Fruit fly (Drosophila melanogaster): ENCODE data around the gene bru2.

Gene bru2

dm6 chr2L:12434535-12434938 is 90.5 kb downstream of the bru2 start, which contains the start of gene SC35:
Gene SC35 (minus strand): TSS chr2L:12434665.
- TF ChIP-seq NfI (GFP tag; optimal IDR thresholded peaks at IDR 0.05) (no peak), hth (optimal IDR thresholded peaks at IDR 0.05) (no peak), CG12219 (GFP tag; optimal IDR thresholded peaks at IDR 0.05) (no peak), sqz (GFP tag; optimal IDR thresholded peaks at IDR 0.05) (no peak), tio (GFP tag; optimal IDR thresholded peaks at IDR 0.05) (no peak), sisA (GFP tag; IDR thresholded peaks at IDR 0.05) (no peak), chn (GFP tag; optimal IDR thresholded peaks at IDR 0.05) (no peak), CG5953 (GFP tag; IDR thresholded peaks at IDR 0.05) (no peak), Meics (GFP tag; optimal IDR thresholded peaks at IDR 0.05) (no peak), CG11247 (GFP tag; IDR thresholded peaks at IDR 0.05) (no peak), CG2712 (tag; optimal IDR thresholded peaks at IDR 0.05) (no peak), onecut (GFP tag; IDR thresholded peaks at IDR 0.05) (no peak), HmgD (GFP tag; optimal IDR thresholded peaks at IDR 0.05) (peak; percentile 50), HmgZ (tag; optimal IDR thresholded peaks at IDR 0.05) (peak; percentile 36), bigmax (GFP tag; optimal IDR thresholded peaks at IDR 0.05) (peak; percentile 88), sd (tag; optimal IDR thresholded peaks at IDR 0.05) (peak; percentile 86), CG33557 (GFP tag; optimal IDR thresholded peaks at IDR 0.05) (no peak), HLH4C (GFP tag; IDR thresholded peaks at IDR 0.05; ENCODE audit: partially characterized antibody) (no peak), HLHmδ (GFP tag; optimal IDR thresholded peaks at IDR 0.05) (peak; percentile 57), Aef1 (GFP tag; IDR thresholded peaks at IDR 0.05) (no peak), Dip3 (GFP tag; optimal IDR thresholded peaks at IDR 0.05) (no peak), crol (GFP tag; IDR thresholded peaks at IDR 0.05) (peak; percentile 95), CG30020 (tag; optimal IDR thresholded peaks at IDR 0.05) (no peak), da (GFP tag; optimal IDR thresholded peaks at IDR 0.05) (no peak), Dll (GFP tag; IDR thresholded peaks at IDR 0.05; ENCODE audit: partially characterized antibody) (no peak; the same call in 2 of the 4 replicates), CG2116 (GFP tag; optimal IDR thresholded peaks at IDR 0.05) (no peak), Dfd (GFP tag; optimal IDR thresholded peaks at IDR 0.05) (no peak), jigr1 (GFP tag; IDR thresholded peaks at IDR 0.05) (no peak), gem (tag; optimal IDR thresholded peaks at IDR 0.05) (no peak), sna (GFP tag; IDR thresholded peaks at IDR 0.05; ENCODE audit: partially characterized antibody) (no peak), Camta (GFP tag; optimal IDR thresholded peaks at IDR 0.05) (no peak), zen (tag; optimal IDR thresholded peaks at IDR 0.05) (no peak), CG9797 (GFP tag; optimal IDR thresholded peaks at IDR 0.05) (peak; percentile 19), Sox102F (GFP tag; optimal IDR thresholded peaks at IDR 0.05) (no peak), CG4360 (GFP tag; IDR thresholded peaks at IDR 0.05) (peak; percentile 61), MESR4 (GFP tag; optimal IDR thresholded peaks at IDR 0.05) (peak; percentile 96), z (GFP tag; IDR thresholded peaks at IDR 0.05) (no peak), HLH54F (GFP tag; optimal IDR thresholded peaks at IDR 0.05) (no peak), CG3995 (GFP tag; optimal IDR thresholded peaks at IDR 0.05) (peak; percentile 92), Xrp1 (GFP tag; IDR thresholded peaks at IDR 0.05) (no peak), CG34422 (GFP tag; IDR thresholded peaks at IDR 0.05) (no peak; the same call in 2 of the 3 replicates), CG6813 (GFP tag; optimal IDR thresholded peaks at IDR 0.05) (peak; percentile 21), Fer1 (GFP tag; optimal IDR thresholded peaks at IDR 0.05) (no peak), CG4282 (GFP tag; optimal IDR thresholded peaks at IDR 0.05) (no peak), CG30431 (GFP tag; optimal IDR thresholded peaks at IDR 0.05) (no peak), slou (GFP tag; optimal IDR thresholded peaks at IDR 0.05) (no peak), Doc2 (GFP tag; IDR thresholded peaks at IDR 0.05) (no peak), NFAT (GFP tag; IDR thresholded peaks at IDR 0.05) (peak; percentile 40), CG33213 (GFP tag; optimal IDR thresholded peaks at IDR 0.05) (no peak), hb (GFP tag; IDR thresholded peaks at IDR 0.05; ENCODE audit: partially characterized antibody) (no peak), gcm (GFP tag; optimal IDR thresholded peaks at IDR 0.05) (no peak), MBD-R2 (GFP tag; IDR thresholded peaks at IDR 0.05) (peak; percentile 61)

Data from whole organism, embryonic.